Fruit fly (Drosophila melanogaster) whole organism, embryonic: Measurements from ENCODE around the gene MtnF.
A peak's percentile ranks its signal among the peaks of the same experiment; 100 is the strongest.

ENCODE experiments used
- Atf-2 ChIP-seq: fragments of 200-800 bp; sonication (Bioruptor generic); optimal IDR thresholded peaks from 2 replicates; lab custom pipeline; 2016; ENCODE audit warnings: missing biosample characterization, missing genetic modification characterization
- Atf3 ChIP-seq: fragments of 200-800 bp; sonication (Bioruptor generic); optimal IDR thresholded peaks from 3 replicates; lab custom pipeline; 2016; ENCODE audit warnings: missing biosample characterization, missing genetic modification characterization
- BEAF-32 ChIP-seq: fragments of 200-800 bp; sonication (Bioruptor generic); optimal IDR thresholded peaks from 3 replicates; lab custom pipeline; 2017; ENCODE audit warnings: missing biosample characterization, missing genetic modification characterization, mild to moderate bottlenecking, moderate library complexity, missing genetic modification reagents
- CG12659 ChIP-seq: fragments of 200-800 bp; sonication (Bioruptor generic); optimal IDR thresholded peaks from 3 replicates; lab custom pipeline; 2017; ENCODE audit warnings: mild to moderate bottlenecking, missing biosample characterization, missing genetic modification reagents, missing genetic modification characterization
- CG12744 ChIP-seq: fragments of 200-800 bp; sonication (Bioruptor generic); optimal IDR thresholded peaks from 2 replicates; lab custom pipeline; 2016; ENCODE audit warnings: missing biosample characterization, missing genetic modification characterization
- CG15011 ChIP-seq: fragments of 200-800 bp; sonication (Bioruptor generic); optimal IDR thresholded peaks from 3 replicates; lab custom pipeline; 2018; ENCODE audit warnings: missing biosample characterization, mild to moderate bottlenecking, missing genetic modification characterization
- CG1529 ChIP-seq: fragments of 200-800 bp; sonication (Bioruptor generic); optimal IDR thresholded peaks from 3 replicates; lab custom pipeline; 2018; ENCODE audit warnings: missing biosample characterization, missing genetic modification characterization
- CG1603 ChIP-seq: fragments of 200-800 bp; sonication (Bioruptor generic); optimal IDR thresholded peaks from 2 replicates; lab custom pipeline; 2019; ENCODE audit warnings: missing biosample characterization, mild to moderate bottlenecking, missing genetic modification characterization, moderate library complexity
- CG1647 ChIP-seq: fragments of 200-800 bp; sonication (Bioruptor generic); optimal IDR thresholded peaks from 3 replicates; lab custom pipeline; 2016; ENCODE audit warnings: missing biosample characterization, missing genetic modification characterization
- CG17361 ChIP-seq: fragments of 200-800 bp; sonication (Bioruptor generic); IDR thresholded peaks from 3 replicates; pipeline ENCODE4 v1.3.6; 2022; ENCODE audit warnings: missing biosample characterization, missing genetic modification characterization
- CG17385 ChIP-seq: fragments of 200-800 bp; sonication (Bioruptor generic); optimal IDR thresholded peaks from 3 replicates; lab custom pipeline; 2018; ENCODE audit warnings: missing biosample characterization, mild to moderate bottlenecking, missing genetic modification characterization
- CG32532 ChIP-seq: fragments of 200-800 bp; sonication (Bioruptor generic); IDR thresholded peaks from 2 replicates; pipeline ENCODE4 v1.3.6; 2022; ENCODE audit warnings: missing biosample characterization, missing genetic modification characterization
- CG32772 ChIP-seq: fragments of 200-800 bp; sonication (Bioruptor generic); IDR thresholded peaks from 2 replicates; pipeline ENCODE4 v1.3.6; 2022; ENCODE audit warnings: missing biosample characterization, missing genetic modification characterization
- CG34224 ChIP-seq: fragments of 200-800 bp; sonication (Bioruptor generic); IDR thresholded peaks from 3 replicates; pipeline ENCODE4 v1.3.6; 2022; ENCODE audit warnings: missing biosample characterization, missing genetic modification characterization; ENCODE audit not compliant: partially characterized antibody
- CG3726 ChIP-seq: fragments of 200-800 bp; sonication (Bioruptor generic); IDR thresholded peaks from 3 replicates; pipeline ENCODE4, ENCODE4 v1.3.6; 2022; ENCODE audit warnings: missing biosample characterization, missing genetic modification characterization
- CG4404 ChIP-seq: fragments of 200-800 bp; sonication (Bioruptor generic); IDR thresholded peaks from 2 replicates; pipeline ENCODE4 v1.3.6; 2022; ENCODE audit warnings: missing biosample characterization, missing genetic modification characterization
- CG7987 ChIP-seq: fragments of 200-800 bp; sonication (Bioruptor generic); optimal IDR thresholded peaks from 2 replicates; lab custom pipeline; 2018; ENCODE audit warnings: missing biosample characterization, mild to moderate bottlenecking, missing genetic modification characterization, moderate library complexity
- CG8924 ChIP-seq: fragments of 200-800 bp; optimal IDR thresholded peaks from 3 replicates; lab custom pipeline; 2019; ENCODE audit warnings: missing biosample characterization, mild to moderate bottlenecking, missing genetic modification characterization, moderate library complexity
- CG9609 ChIP-seq: fragments of 200-800 bp; sonication (Bioruptor generic); optimal IDR thresholded peaks from 3 replicates; lab custom pipeline; 2016; ENCODE audit warnings: missing biosample characterization, missing genetic modification characterization
- D ChIP-seq, 2 experiments: fragments of 200-800 bp in 1 of 2; fragments of >200 bp in 1 of 2; sonication (Bioruptor generic) in 1 of 2; optimal IDR thresholded peaks; 2 replicates in 1 of 2; 3 replicates in 1 of 2; lab custom pipeline; 2017; ENCODE audit warnings: mild to moderate bottlenecking in 1 of 2, missing biosample characterization in 1 of 2, missing genetic modification characterization in 1 of 2, missing genetic modification reagents in 1 of 2
- Dbx ChIP-seq: fragments of 200-800 bp; sonication (Bioruptor generic); IDR thresholded peaks from 3 replicates; pipeline ENCODE4 v1.3.6; 2022; ENCODE audit warnings: missing biosample characterization, missing genetic modification characterization
- GATAe ChIP-seq: fragments of 200-800 bp; sonication (Bioruptor generic); conservative IDR thresholded peaks from 2 replicates; pipeline ENCODE4 v1.3.6; 2022; ENCODE audit warnings: missing biosample characterization, missing genetic modification characterization
- HHEX ChIP-seq: fragments of 200-800 bp; sonication (Bioruptor generic); optimal IDR thresholded peaks from 3 replicates; lab custom pipeline; 2017; ENCODE audit warnings: missing biosample characterization, mild to moderate bottlenecking, missing genetic modification characterization, missing genetic modification reagents
- Hr51 ChIP-seq, 2 experiments: fragments of 200-800 bp; sonication (Bioruptor generic); optimal IDR thresholded peaks; 2 replicates in 1 of 2; 3 replicates in 1 of 2; lab custom pipeline; 2016 to 2018; ENCODE audit warnings: missing biosample characterization in 2 of 2, missing genetic modification characterization in 2 of 2, mild to moderate bottlenecking in 1 of 2, moderate library complexity in 1 of 2
- Lpt ChIP-seq: fragments of >200 bp; optimal IDR thresholded peaks from 2 replicates; lab custom pipeline; 2018; ENCODE audit warnings: missing biosample characterization, missing genetic modification characterization
- Myb ChIP-seq: fragments of 200-800 bp; sonication (Bioruptor generic); optimal IDR thresholded peaks from 2 replicates; lab custom pipeline; 2016; ENCODE audit warnings: missing biosample characterization, missing genetic modification characterization
- Nf-YC ChIP-seq: fragments of 200-800 bp; optimal IDR thresholded peaks from 3 replicates; lab custom pipeline; 2019; ENCODE audit warnings: missing biosample characterization, mild to moderate bottlenecking, missing genetic modification characterization, moderate library complexity
- Sox100B ChIP-seq: fragments of 200-800 bp; sonication (Bioruptor generic); optimal IDR thresholded peaks from 3 replicates; lab custom pipeline; 2018; ENCODE audit warnings: missing biosample characterization, mild to moderate bottlenecking, missing genetic modification characterization
- ato ChIP-seq: fragments of 200-800 bp; sonication (Bioruptor generic); IDR thresholded peaks from 2 replicates; pipeline ENCODE4 v1.3.6; 2022; ENCODE audit warnings: missing biosample characterization, missing genetic modification characterization; ENCODE audit not compliant: partially characterized antibody
- az2 ChIP-seq: fragments of 200-800 bp; sonication (Bioruptor generic); optimal IDR thresholded peaks from 3 replicates; lab custom pipeline; 2016; ENCODE audit warnings: missing biosample characterization, missing genetic modification characterization
- bab2 ChIP-seq: fragments of 200-800 bp; sonication (Bioruptor generic); optimal IDR thresholded peaks from 2 replicates; lab custom pipeline; 2016; ENCODE audit warnings: missing biosample characterization, missing genetic modification characterization
- bowl ChIP-seq: fragments of 200-800 bp; sonication (Bioruptor generic); IDR thresholded peaks from 2 replicates; pipeline ENCODE4 v1.3.6; 2022; ENCODE audit warnings: missing biosample characterization, missing genetic modification characterization
- chn ChIP-seq: fragments of 200-800 bp; sonication (Bioruptor generic); optimal IDR thresholded peaks from 2 replicates; lab custom pipeline; 2016; ENCODE audit warnings: missing biosample characterization, missing genetic modification characterization
- disco-r ChIP-seq: fragments of 200-800 bp; sonication (Bioruptor generic); optimal IDR thresholded peaks from 2 replicates; lab custom pipeline; 2016; ENCODE audit warnings: missing biosample characterization, missing genetic modification characterization
- dm ChIP-seq: fragments of 200-800 bp; sonication (Bioruptor generic); optimal IDR thresholded peaks from 3 replicates; lab custom pipeline; 2016; ENCODE audit warnings: missing biosample characterization, missing genetic modification characterization
- eve ChIP-seq, 2 experiments: fragments of >200 bp; optimal IDR thresholded peaks; 2 replicates each; lab custom pipeline; 2017; ENCODE audit warnings: missing biosample characterization in 2 of 2, missing genetic modification characterization in 2 of 2
- ftz-f1 ChIP-seq: fragments of 200-800 bp; sonication (Bioruptor generic); optimal IDR thresholded peaks from 2 replicates; lab custom pipeline; 2016; ENCODE audit warnings: missing biosample characterization, missing genetic modification characterization
- gce ChIP-seq: fragments of 200-800 bp; sonication (Bioruptor generic); IDR thresholded peaks from 3 replicates; pipeline ENCODE4 v1.3.6; 2022; ENCODE audit warnings: missing biosample characterization, missing genetic modification characterization
- grau ChIP-seq: fragments of 200-800 bp; optimal IDR thresholded peaks from 3 replicates; lab custom pipeline; 2019; ENCODE audit warnings: missing biosample characterization, mild to moderate bottlenecking, missing genetic modification characterization, moderate library complexity
- h ChIP-seq: fragments of >200 bp; optimal IDR thresholded peaks from 2 replicates; lab custom pipeline; 2017
- klu ChIP-seq: fragments of 200-800 bp; sonication (Bioruptor generic); IDR thresholded peaks from 2 replicates; pipeline ENCODE4 v1.3.6; 2022; ENCODE audit warnings: missing biosample characterization, missing genetic modification characterization
- kni ChIP-seq: fragments of 200-800 bp; sonication (Bioruptor generic); optimal IDR thresholded peaks from 3 replicates; lab custom pipeline; 2017; ENCODE audit warnings: mild to moderate bottlenecking, missing biosample characterization, missing genetic modification reagents, missing genetic modification characterization
- lola ChIP-seq, 3 experiments: fragments of >200 bp in 2 of 3; fragments of 200-800 bp in 1 of 3; sonication (Bioruptor generic) in 1 of 3; optimal IDR thresholded peaks; 2 replicates each; lab custom pipeline; 2017 to 2019; ENCODE audit warnings: missing biosample characterization in 3 of 3, missing genetic modification characterization in 3 of 3, mild to moderate bottlenecking in 1 of 3, moderate library complexity in 1 of 3
- maf-S ChIP-seq: fragments of 200-800 bp; sonication (Bioruptor generic); optimal IDR thresholded peaks from 2 replicates; lab custom pipeline; 2016; ENCODE audit warnings: missing biosample characterization, missing genetic modification characterization
- nmo ChIP-seq: fragments of 200-800 bp; sonication (Bioruptor generic); optimal IDR thresholded peaks from 2 replicates; lab custom pipeline; 2018; ENCODE audit warnings: missing biosample characterization, mild to moderate bottlenecking, missing genetic modification characterization, moderate library complexity
- pita ChIP-seq: fragments of 200-800 bp; sonication (Bioruptor generic); optimal IDR thresholded peaks from 2 replicates; lab custom pipeline; 2017; ENCODE audit warnings: missing biosample characterization, mild to moderate bottlenecking, missing genetic modification characterization
- sob ChIP-seq: fragments of 200-800 bp; sonication (Bioruptor generic); IDR thresholded peaks from 2 replicates; pipeline ENCODE4 v1.3.6; 2022; ENCODE audit warnings: missing biosample characterization, missing genetic modification characterization
- sug ChIP-seq: fragments of 200-800 bp; optimal IDR thresholded peaks from 2 replicates; lab custom pipeline; 2019; ENCODE audit warnings: missing biosample characterization, mild to moderate bottlenecking, missing genetic modification characterization, moderate library complexity
- tap ChIP-seq: fragments of 200-800 bp; optimal IDR thresholded peaks from 3 replicates; lab custom pipeline; 2019; ENCODE audit warnings: missing biosample characterization, mild to moderate bottlenecking, missing genetic modification characterization, moderate library complexity
- twi ChIP-seq: fragments of 200-800 bp; optimal IDR thresholded peaks from 2 replicates; lab custom pipeline; 2019; ENCODE audit warnings: missing biosample characterization, mild to moderate bottlenecking, missing genetic modification characterization, moderate library complexity

The MtnF gene

dm6 chr3R:24667538-24668207 is 32.7 kb upstream of the MtnF start (continued):
- TF ChIP-seq Nf-YC (tag; lab: Kevin White, UChicago) (peak; percentile 35), Dbx (GFP tag; lab: Robert Waterston, UW) (no peak), CG12659 (GFP tag; lab: Kevin White, UChicago) (no peak), CG9609 (GFP tag; lab: Kevin White, UChicago) (no peak), GATAe (GFP tag; lab: Robert Waterston, UW) (no peak), CG17385 (GFP tag; lab: Kevin White, UChicago) (no peak), sug (peak; percentile 14), CG4404 (GFP tag; lab: Robert Waterston, UW) (no peak), Sox100B (GFP tag; lab: Kevin White, UChicago) (no peak), gce (GFP tag; lab: Robert Waterston, UW) (no peak), Atf3 (GFP tag; lab: Kevin White, UChicago) (no peak), CG1603 (no peak), bab2 (no peak), eve (GFP tag; optimal IDR thresholded peaks at IDR 0.05; lab: Kevin White, UChicago) (no peak), maf-S (GFP tag; lab: Kevin White, UChicago) (no peak), pita (GFP tag; lab: Kevin White, UChicago) (no peak), CG34224 (GFP tag; lab: Robert Waterston, UW) (peak; percentile 14; the same call in 1 of the 3 replicates), CG1529 (no peak), h (no peak), Lpt (no peak), CG3726 (GFP tag; lab: Robert Waterston, UW) (no peak), klu (GFP tag; lab: Robert Waterston, UW) (no peak), sob (GFP tag; lab: Robert Waterston, UW) (0 out of 2 replicates have a peak, but pooled peaks have one; percentile 10), Atf-2 (GFP tag; lab: Kevin White, UChicago) (no peak), az2 (GFP tag; lab: Kevin White, UChicago) (no peak), nmo (GFP tag; lab: Kevin White, UChicago) (peak; percentile 24), CG15011 (no peak), grau (tag; lab: Kevin White, UChicago) (peak; percentile 34), Hr51 (GFP tag; optimal IDR thresholded peaks at IDR 0.05; lab: Kevin White, UChicago) (peak in 1 of 2 experiments; percentile 29), dm (no peak), lola (GFP tag; optimal IDR thresholded peaks at IDR 0.05; lab: Kevin White, UChicago) (no peak), CG1647 (GFP tag; lab: Kevin White, UChicago) (no peak), tap (tag; lab: Kevin White, UChicago) (no peak), HHEX (no peak), CG8924 (no peak), ftz-f1 (no peak), CG7987 (GFP tag; lab: Kevin White, UChicago) (no peak), disco-r (GFP tag; lab: Kevin White, UChicago) (no peak), twi (tag; lab: Kevin White, UChicago) (no peak), bowl (GFP tag; lab: Robert Waterston, UW) (no peak), BEAF-32 (GFP tag; lab: Kevin White, UChicago) (no peak), CG17361 (GFP tag; lab: Robert Waterston, UW) (no peak), kni (GFP tag; lab: Kevin White, UChicago) (no peak), CG12744 (GFP tag; lab: Kevin White, UChicago) (no peak), ato (GFP tag; lab: Robert Waterston, UW) (no peak), CG32532 (peak; percentile 32; the same call in 1 of the 2 replicates), chn (GFP tag; lab: Kevin White, UChicago) (no peak), CG32772 (GFP tag; lab: Robert Waterston, UW) (no peak), Myb (GFP tag; lab: Kevin White, UChicago) (no peak), D (optimal IDR thresholded peaks at IDR 0.05; lab: Kevin White, UChicago) (no peak), D (GFP tag; optimal IDR thresholded peaks at IDR 0.05; lab: Kevin White, UChicago) (no peak)
